Fruit fly (Drosophila melanogaster): Measurements from ENCODE around the gene CG16957.

CG16957 gene

DNA sequence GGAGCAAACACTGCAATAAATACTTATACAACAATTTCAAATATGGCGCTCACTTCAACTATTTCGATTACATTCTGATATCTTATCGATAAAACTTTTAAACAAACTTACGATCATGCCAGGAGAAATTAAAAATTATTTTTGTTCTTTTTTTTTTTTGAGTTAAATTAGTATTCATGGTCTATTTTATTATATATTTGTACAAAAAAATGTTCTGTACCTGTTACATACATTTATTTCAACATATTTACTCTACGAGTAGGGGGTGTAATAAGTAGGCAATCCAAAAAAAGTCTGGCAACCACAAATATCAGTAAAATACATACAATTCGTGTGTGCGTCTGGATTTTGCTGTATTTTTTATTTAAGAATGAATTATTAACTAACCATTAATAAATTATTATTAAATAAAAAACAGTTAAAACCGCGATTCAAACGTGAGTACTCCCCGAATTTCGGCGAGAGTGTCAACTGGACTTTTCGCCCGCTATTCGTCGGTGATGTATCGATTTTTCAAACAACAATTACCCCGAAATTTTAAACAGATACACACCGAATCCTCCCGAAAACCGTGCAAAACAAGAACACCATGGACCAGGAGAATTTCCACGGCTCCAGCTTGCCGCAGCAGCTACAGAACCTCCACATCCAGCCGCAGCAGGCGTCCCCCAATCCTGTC lies 13.5 kb downstream of the CG16957 start, which contains the start of gene loqs:
Gene loqs, plus strand, starts transcription at position 302 of the 679 bp plus-strand sequence.
- TF ChIP-seq h (GFP tag; optimal IDR thresholded peaks at IDR 0.05): no peak
- TF ChIP-seq dl (GFP tag; optimal IDR thresholded peaks at IDR 0.05; ENCODE audit: insufficient read depth in 1 of 2, partially characterized antibody in 2 of 2): no peak
- TF ChIP-seq Rel (GFP tag; optimal IDR thresholded peaks at IDR 0.05): no peak
- peak; percentile 20 for TF ChIP-seq Rel (tag; optimal IDR thresholded peaks at IDR 0.05)
- TF ChIP-seq dmrt93B (GFP tag; optimal IDR thresholded peaks at IDR 0.05): no peak
- TF ChIP-seq Dfd (GFP tag; optimal IDR thresholded peaks at IDR 0.05): no peak
- TF ChIP-seq OdsH (GFP tag; optimal IDR thresholded peaks at IDR 0.05): no peak
- no peak for TF ChIP-seq fru (GFP tag; optimal IDR thresholded peaks at IDR 0.05)
- TF ChIP-seq CrebA (GFP tag; optimal IDR thresholded peaks at IDR 0.05; ENCODE audit: borderline replicate concordance): no peak
- TF ChIP-seq pan (optimal IDR thresholded peaks at IDR 0.05): no peak
- TF ChIP-seq br (GFP tag; optimal IDR thresholded peaks at IDR 0.05): no peak
- peak; percentile 34 for TF ChIP-seq woc (GFP tag; optimal IDR thresholded peaks at IDR 0.05)
- TF ChIP-seq foxo (GFP tag; optimal IDR thresholded peaks at IDR 0.05): peak in 1 of 2 experiments; percentile 28
- TF ChIP-seq jim (GFP tag; optimal IDR thresholded peaks at IDR 0.05): no peak
- no peak for TF ChIP-seq ey (GFP tag; optimal IDR thresholded peaks at IDR 0.05)
- no peak for TF ChIP-seq GATAd (GFP tag; optimal IDR thresholded peaks at IDR 0.05)
- no peak for TF ChIP-seq psq (GFP tag; optimal IDR thresholded peaks at IDR 0.05)
- no peak for TF ChIP-seq Abd-B (GFP tag; optimal IDR thresholded peaks at IDR 0.05)
- no peak for TF ChIP-seq Hr78 (GFP tag; optimal IDR thresholded peaks at IDR 0.05)
- no peak for TF ChIP-seq Hnf4 (GFP tag; optimal IDR thresholded peaks at IDR 0.05)
- no peak for TF ChIP-seq brk (GFP tag; optimal IDR thresholded peaks at IDR 0.05)
- no peak for TF ChIP-seq Myc (optimal IDR thresholded peaks at IDR 0.05)
- no peak for TF ChIP-seq sv (GFP tag; optimal IDR thresholded peaks at IDR 0.05)

- TF ChIP-seq Hnf4 (GFP tag; optimal IDR thresholded peaks at IDR 0.05) (no peak), Sp1 (GFP tag; optimal IDR thresholded peaks at IDR 0.05) (peak; percentile 77), tai (GFP tag; optimal IDR thresholded peaks at IDR 0.05) (no peak), CG32264 (GFP tag; optimal IDR thresholded peaks at IDR 0.05) (no peak), h (GFP tag; optimal IDR thresholded peaks at IDR 0.05) (no peak), OdsH (GFP tag; optimal IDR thresholded peaks at IDR 0.05) (peak; percentile 63), brk (GFP tag; optimal IDR thresholded peaks at IDR 0.05) (no peak), rgr (GFP tag; optimal IDR thresholded peaks at IDR 0.05) (no peak), CG9705 (GFP tag; optimal IDR thresholded peaks at IDR 0.05) (peak; percentile 66), Vsx2 (GFP tag; optimal IDR thresholded peaks at IDR 0.05; ENCODE audit: partially characterized antibody) (no peak), Abd-B (GFP tag; optimal IDR thresholded peaks at IDR 0.05) (no peak), sv (GFP tag; optimal IDR thresholded peaks at IDR 0.05) (peak; percentile 53), CrebA (GFP tag; optimal IDR thresholded peaks at IDR 0.05; ENCODE audit: borderline replicate concordance) (no peak), Jra (GFP tag; optimal IDR thresholded peaks at IDR 0.05) (no peak), sage (GFP tag; optimal IDR thresholded peaks at IDR 0.05) (no peak), jim (GFP tag; optimal IDR thresholded peaks at IDR 0.05) (no peak), psq (GFP tag; optimal IDR thresholded peaks at IDR 0.05) (peak; percentile 61), Mio (GFP tag; optimal IDR thresholded peaks at IDR 0.05) (no peak), dmrt93B (GFP tag; optimal IDR thresholded peaks at IDR 0.05) (no peak), usp (GFP tag; optimal IDR thresholded peaks at IDR 0.05) (no peak), fru (GFP tag; optimal IDR thresholded peaks at IDR 0.05) (no peak), Hr78 (GFP tag; optimal IDR thresholded peaks at IDR 0.05) (no peak), N (GFP tag; optimal IDR thresholded peaks at IDR 0.05) (no peak), Dif (GFP tag; optimal IDR thresholded peaks at IDR 0.05; ENCODE audit: partially characterized antibody) (no peak), pan (optimal IDR thresholded peaks at IDR 0.05) (no peak), GATAd (GFP tag; optimal IDR thresholded peaks at IDR 0.05) (peak; percentile 12), woc (GFP tag; optimal IDR thresholded peaks at IDR 0.05) (peak; percentile 83), Rel (GFP tag; optimal IDR thresholded peaks at IDR 0.05) (no peak), Rel (tag; optimal IDR thresholded peaks at IDR 0.05) (peak; percentile 25), foxo (GFP tag; optimal IDR thresholded peaks at IDR 0.05) (peak in 1 of 2 experiments; percentile 80), Hr83 (GFP tag; optimal IDR thresholded peaks at IDR 0.05; ENCODE audit: poor library complexity, severe bottlenecking) (no peak), ey (GFP tag; optimal IDR thresholded peaks at IDR 0.05) (peak; percentile 35), dl (GFP tag; optimal IDR thresholded peaks at IDR 0.05; ENCODE audit: insufficient read depth in 1 of 2, partially characterized antibody in 2 of 2) (no peak), br (GFP tag; optimal IDR thresholded peaks at IDR 0.05) (no peak), dsf (GFP tag; optimal IDR thresholded peaks at IDR 0.05; ENCODE audit: borderline replicate concordance) (no peak), Dfd (GFP tag; optimal IDR thresholded peaks at IDR 0.05) (no peak), lola (GFP tag; optimal IDR thresholded peaks at IDR 0.05) (no peak), HLH106 (tag; optimal IDR thresholded peaks at IDR 0.05) (peak; percentile 86), Myc (optimal IDR thresholded peaks at IDR 0.05) (peak; percentile 97)
These were observed 17.5 kb downstream of the CG16957 start, which contains the start of the genes CG9302 and beta'COP for dm6 chr2L:13378488-13378964. Gene CG9302 (minus strand): TSS chr2L:13378538. Gene beta'COP (plus strand): TSS chr2L:13378902.
